Fruit fly (Drosophila melanogaster) whole organism, adult: ENCODE results near the gene Glut3.

ENCODE experiments used
- Hr96 ChIP-seq: fragments of 200-800 bp; sonication (Bioruptor generic); optimal IDR thresholded peaks from 2 replicates; lab custom pipeline; 2016; ENCODE audit warnings: missing biosample characterization, missing genetic modification characterization
- cic ChIP-seq: fragments of 200-800 bp; sonication (Bioruptor generic); optimal IDR thresholded peaks from 2 replicates; lab custom pipeline; 2017; ENCODE audit warnings: missing biosample characterization, mild to moderate bottlenecking, missing genetic modification characterization, moderate library complexity
- kay ChIP-seq: fragments of 200-800 bp; sonication (Bioruptor generic); peaks from one replicate; lab custom pipeline; 2016; ENCODE audit warnings: missing biosample characterization, missing genetic modification characterization, borderline replicate concordance

DNA sequence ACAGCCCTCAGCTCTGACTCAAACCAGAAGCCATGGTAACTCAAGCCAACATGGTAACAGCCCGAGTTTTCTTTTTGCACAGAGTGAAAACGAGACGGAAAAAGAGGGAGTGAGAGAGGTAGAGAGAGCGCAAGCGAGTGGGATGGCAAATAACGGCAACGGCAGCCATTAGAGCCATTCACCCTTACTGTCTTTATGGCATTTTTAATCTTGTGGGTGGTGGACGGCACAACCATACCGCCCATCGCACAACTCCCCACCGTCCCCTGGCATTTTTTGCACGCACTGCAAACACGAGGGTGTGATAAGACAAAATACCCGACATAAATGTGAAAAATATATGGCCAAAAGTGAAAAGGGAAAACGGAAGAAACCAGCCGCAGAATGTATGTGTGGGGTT is 27.6 kb downstream of the Glut3 start:
- TF ChIP-seq kay (GFP tag; lab: Kevin White, UChicago) (no peak), cic (GFP tag; lab: Kevin White, UChicago) (no peak), Hr96 (GFP tag; lab: Kevin White, UChicago) (no peak)
